Fruit fly (Drosophila melanogaster): Measurements from ENCODE around the gene CG4259.
A peak's percentile ranks its signal among the peaks of the same experiment; 100 is the strongest.

CG4259 gene

DNA sequence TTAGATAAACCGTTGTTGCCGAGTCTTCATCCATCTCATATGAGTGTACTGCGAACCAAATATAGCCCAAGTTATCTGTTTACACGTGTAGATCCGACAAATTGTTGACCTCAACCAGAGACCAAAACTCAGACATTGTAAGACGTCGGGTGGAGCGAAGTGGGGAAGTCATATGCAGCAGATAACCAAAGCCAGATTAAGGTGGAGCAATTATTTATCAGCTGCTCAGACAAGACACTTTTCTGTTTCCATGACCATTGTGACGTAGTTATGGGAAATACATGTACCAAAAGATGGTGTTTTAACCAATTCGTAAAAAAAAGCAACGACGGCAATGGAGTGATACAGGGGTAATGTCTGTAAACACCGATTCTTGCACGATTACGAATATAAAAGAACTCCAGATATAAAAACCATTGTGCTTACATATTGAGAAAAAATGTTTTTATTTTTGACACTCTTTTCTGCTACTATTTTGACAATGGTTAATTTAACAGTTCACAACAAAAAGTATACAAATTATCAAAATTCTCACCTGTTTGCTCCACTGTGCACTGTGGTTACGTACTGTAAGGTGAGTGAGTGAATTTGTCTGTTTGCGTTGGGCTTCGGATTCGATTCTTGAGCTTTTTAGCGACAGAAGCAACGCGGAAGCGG, 48.4 kb upstream of the CG4259 start (continued):
- TF ChIP-seq nerfin-1 (tag; optimal IDR thresholded peaks at IDR 0.05): no peak
- TF ChIP-seq unpg (GFP tag; optimal IDR thresholded peaks at IDR 0.05): peak; percentile 54
- TF ChIP-seq CG10321 (GFP tag; IDR thresholded peaks at IDR 0.05): no peak
- TF ChIP-seq CG17612 (GFP tag; IDR thresholded peaks at IDR 0.05): no peak
- TF ChIP-seq CG4854 (GFP tag; optimal IDR thresholded peaks at IDR 0.05): peak; percentile 13
- TF ChIP-seq pum (GFP tag; optimal IDR thresholded peaks at IDR 0.05): no peak
- TF ChIP-seq CG16815 (GFP tag; optimal IDR thresholded peaks at IDR 0.05): no peak
- no peak for TF ChIP-seq Kr (GFP tag; optimal IDR thresholded peaks at IDR 0.05)
- TF ChIP-seq Mad (GFP tag; optimal IDR thresholded peaks at IDR 0.05): no peak
- no peak for TF ChIP-seq ham (GFP tag; IDR thresholded peaks at IDR 0.05)
- no peak for TF ChIP-seq danr (GFP tag; IDR thresholded peaks at IDR 0.05)
- peak; percentile 51; the same call in 1 of the 3 replicates for TF ChIP-seq Mrtf (GFP tag; IDR thresholded peaks at IDR 0.05)
- no peak for TF ChIP-seq chinmo (GFP tag; IDR thresholded peaks at IDR 0.05; ENCODE audit: partially characterized antibody)
- TF ChIP-seq lbe (GFP tag; optimal IDR thresholded peaks at IDR 0.05): peak; percentile 4
- TF ChIP-seq Hand (GFP tag; optimal IDR thresholded peaks at IDR 0.05): no peak
- peak; percentile 8 for TF ChIP-seq CG4617 (GFP tag; optimal IDR thresholded peaks at IDR 0.05; ENCODE audit: borderline replicate concordance)
- TF ChIP-seq Pdp1 (GFP tag; optimal IDR thresholded peaks at IDR 0.05): peak; percentile 47 to 59
- TF ChIP-seq CG4282 (GFP tag; optimal IDR thresholded peaks at IDR 0.05): peak; percentile 88
- TF ChIP-seq ash1 (GFP tag; optimal IDR thresholded peaks at IDR 0.05): no peak
- peak; percentile 32; the same call in 1 of the 2 replicates for TF ChIP-seq sob (GFP tag; IDR thresholded peaks at IDR 0.05)
- TF ChIP-seq MTF-1 (GFP tag; optimal IDR thresholded peaks at IDR 0.05; ENCODE audit: borderline replicate concordance): no peak
- TF ChIP-seq HLH4C (GFP tag; IDR thresholded peaks at IDR 0.05; ENCODE audit: partially characterized antibody): no peak
- TF ChIP-seq pan (optimal IDR thresholded peaks at IDR 0.05): no peak
- peak in 1 of 2 experiments; percentile 54 for TF ChIP-seq pan (GFP tag; optimal IDR thresholded peaks at IDR 0.05 in 1 of 2, IDR thresholded peaks at IDR 0.05 in 1 of 2)
- no peak for TF ChIP-seq Rx (GFP tag; IDR thresholded peaks at IDR 0.05)
- TF ChIP-seq sens-2 (GFP tag; IDR thresholded peaks at IDR 0.05): no peak
- no peak for TF ChIP-seq CG7745 (tag; optimal IDR thresholded peaks at IDR 0.05)
- TF ChIP-seq CG15073 (GFP tag; optimal IDR thresholded peaks at IDR 0.05): no peak
- TF ChIP-seq CG7556 (GFP tag; optimal IDR thresholded peaks at IDR 0.05): peak; percentile 34
- TF ChIP-seq H15 (GFP tag; IDR thresholded peaks at IDR 0.05): no peak
- no peak for TF ChIP-seq zen2 (GFP tag; IDR thresholded peaks at IDR 0.05; ENCODE audit: partially characterized antibody)
- no peak for TF ChIP-seq chm (GFP tag; IDR thresholded peaks at IDR 0.05)
- peak; percentile 39 for TF ChIP-seq CG1602 (GFP tag; optimal IDR thresholded peaks at IDR 0.05)
- no peak for TF ChIP-seq Nf-YB (GFP tag; optimal IDR thresholded peaks at IDR 0.05)
- peak; percentile 16 for TF ChIP-seq CG2202 (tag; optimal IDR thresholded peaks at IDR 0.05)
- TF ChIP-seq CG14710 (tag; optimal IDR thresholded peaks at IDR 0.05): no peak
- TF ChIP-seq CG7987 (GFP tag; optimal IDR thresholded peaks at IDR 0.05): no peak
- no peak for TF ChIP-seq CG3407 (GFP tag; optimal IDR thresholded peaks at IDR 0.05)
- peak; percentile 35 for TF ChIP-seq CG8944 (GFP tag; optimal IDR thresholded peaks at IDR 0.05)
- TF ChIP-seq Fer1 (GFP tag; optimal IDR thresholded peaks at IDR 0.05): peak; percentile 43
- TF ChIP-seq CG6254 (GFP tag; optimal IDR thresholded peaks at IDR 0.05): no peak
- TF ChIP-seq dmrt99B (tag; optimal IDR thresholded peaks at IDR 0.05): peak; percentile 34
- TF ChIP-seq TFAM (GFP tag; optimal IDR thresholded peaks at IDR 0.05): no peak
- TF ChIP-seq HLH3B (GFP tag; IDR thresholded peaks at IDR 0.05): peak; percentile 56; the same call in 1 of the 2 replicates
- TF ChIP-seq ewg (GFP tag; optimal IDR thresholded peaks at IDR 0.05): peak; percentile 17
- no peak for TF ChIP-seq CG8290 (GFP tag; optimal IDR thresholded peaks at IDR 0.05)
- peak in 1 of 2 experiments; percentile 40 for TF ChIP-seq CG8290 (tag; optimal IDR thresholded peaks at IDR 0.05)
- TF ChIP-seq Antp (GFP tag; optimal IDR thresholded peaks at IDR 0.05): peak; percentile 53
- TF ChIP-seq CG5180 (GFP tag; optimal IDR thresholded peaks at IDR 0.05): no peak
- peak; percentile 9 for TF ChIP-seq ems (GFP tag; optimal IDR thresholded peaks at IDR 0.05)
